Worm (Caenorhabditis elegans) whole organism, L4/young adult: Measurements from ENCODE around the gene F27E5.7.

ENCODE experiments used
- dao-5 ChIP-seq: sonication (generic microtip); optimal IDR thresholded peaks from 2 replicates; lab custom pipeline; 2016; ENCODE audit warnings: missing genotype, missing genetic modification characterization, moderate library complexity, missing compliant biosample characterization
- him-1 ChIP-seq: sonication (generic microtip); optimal IDR thresholded peaks from 2 replicates; lab custom pipeline; 2016; ENCODE audit warnings: missing genotype, missing genetic modification reagents, missing genetic modification characterization, missing compliant biosample characterization

- TF ChIP-seq him-1 (tag; lab: Kevin White, UChicago), result no peak
- TF ChIP-seq dao-5, result no peak
Measured at ce11 chrII:10073986-10074385, 48.6 kb upstream of the F27E5.7 start.
